Worm (Caenorhabditis elegans) whole organism, L4/young adult: Measurements from ENCODE around the gene F42C5.5.
A peak's percentile ranks its signal among the peaks of the same experiment; 100 is the strongest.

Experiments used
- W03F9.2 ChIP-seq: fragments of 150-350 bp; optimal IDR thresholded peaks from 2 replicates; lab custom pipeline; 2014; ENCODE audit warnings: missing biosample characterization, missing genetic modification characterization
- dao-5 ChIP-seq: sonication (generic microtip); optimal IDR thresholded peaks from 2 replicates; lab custom pipeline; 2016; ENCODE audit warnings: missing genotype, missing genetic modification characterization, moderate library complexity, missing compliant biosample characterization
- him-1 ChIP-seq: sonication (generic microtip); optimal IDR thresholded peaks from 2 replicates; lab custom pipeline; 2016; ENCODE audit warnings: missing genotype, missing genetic modification reagents, missing genetic modification characterization, missing compliant biosample characterization

The F42C5.5 gene

DNA sequence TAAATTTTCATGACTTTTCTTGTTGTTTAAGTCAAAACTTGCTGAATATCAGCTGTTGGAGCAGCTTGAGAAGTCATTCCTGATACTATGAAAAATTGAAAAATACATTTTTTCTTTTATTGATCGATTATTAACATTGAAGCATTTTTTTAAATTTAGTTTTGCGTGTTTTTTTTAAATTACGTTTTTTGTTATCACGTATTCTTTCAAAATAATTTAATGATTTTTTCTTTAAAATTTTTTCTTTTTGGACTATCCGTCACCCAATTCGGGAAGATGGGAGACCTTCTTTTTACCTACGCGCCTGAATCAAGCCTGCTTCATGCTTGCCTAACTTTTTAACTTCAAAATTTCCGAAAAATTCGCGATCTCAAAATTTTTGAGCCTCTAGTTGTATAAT lies at the start of gene F42C5.5:
Gene F42C5.5, minus strand, starts transcription at position 101 of the 400 bp plus-strand sequence.
- TF ChIP-seq W03F9.2 (tag; lab: Kevin White, UChicago) (no peak), him-1 (tag; lab: Kevin White, UChicago) (no peak), dao-5 (tag; lab: Kevin White, UChicago) (no peak)

ce11 chrIV:7342144-7342543 lies 48.1 kb upstream of the F42C5.5 start:
- TF ChIP-seq him-1 (tag; lab: Kevin White, UChicago): no peak

ce11 chrIV:7339095-7339494 lies 45.1 kb upstream of the F42C5.5 start:
- TF ChIP-seq dao-5 (tag; lab: Kevin White, UChicago) (no peak), him-1 (tag; lab: Kevin White, UChicago) (no peak), W03F9.2 (tag; lab: Kevin White, UChicago) (no peak)

DNA sequence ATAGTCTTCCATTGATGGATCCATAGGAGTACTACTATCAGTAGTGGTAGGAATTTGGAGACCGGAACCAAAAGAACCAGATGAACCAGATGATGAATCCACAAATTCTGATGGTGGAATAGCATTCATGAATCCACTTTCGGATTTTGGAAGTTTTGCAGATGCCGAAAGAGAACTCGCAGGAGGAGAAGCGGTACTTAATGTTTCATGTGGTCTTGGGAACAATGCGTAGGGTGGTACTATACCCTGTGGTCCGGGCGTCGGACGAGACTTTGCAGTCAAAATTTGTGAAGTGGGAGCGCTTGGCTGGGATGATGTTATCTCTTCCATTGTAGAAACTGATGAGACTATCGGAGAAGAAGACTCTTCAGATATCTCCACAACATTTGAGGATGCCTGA lies 44.0 kb upstream of the F42C5.5 start:
- TF ChIP-seq W03F9.2 (tag; lab: Kevin White, UChicago) (no peak), dao-5 (tag; lab: Kevin White, UChicago) (no peak), him-1 (tag; lab: Kevin White, UChicago) (no peak)

ce11 chrIV:7332695-7333094 lies 38.7 kb upstream of the F42C5.5 start, which contains the start of gene ocr-4:
Gene ocr-4 (minus strand): TSS chrIV:7332795.
- no peak for TF ChIP-seq W03F9.2 (tag; lab: Kevin White, UChicago)
- no peak for TF ChIP-seq dao-5 (tag; lab: Kevin White, UChicago)
- TF ChIP-seq him-1 (tag; lab: Kevin White, UChicago): no peak

DNA sequence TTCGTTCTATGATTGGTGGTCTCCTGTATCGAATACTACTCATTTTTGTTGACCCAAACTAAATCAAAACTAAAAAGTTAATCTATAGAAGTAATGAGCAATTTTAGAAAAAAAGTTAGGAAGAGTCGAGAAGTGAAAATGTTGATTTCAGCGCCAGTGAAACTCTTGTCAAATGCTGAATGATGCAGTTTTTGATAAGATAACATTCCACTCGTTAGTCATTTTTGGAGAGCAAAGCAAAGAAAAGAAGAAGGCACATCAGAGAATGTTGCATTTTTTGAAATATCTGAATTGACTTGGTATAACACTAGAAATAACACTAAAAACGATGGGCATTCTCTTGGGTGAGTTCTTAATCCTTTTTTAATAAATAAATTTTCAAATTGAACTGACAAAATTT lies 34.9 kb upstream of the F42C5.5 start, which contains the start of gene sqst-2:
Gene sqst-2, minus strand, starts transcription at position 58 of the 400 bp plus-strand sequence.
- TF ChIP-seq W03F9.2 (tag; lab: Kevin White, UChicago): no peak
- no peak for TF ChIP-seq dao-5 (tag; lab: Kevin White, UChicago)
- TF ChIP-seq him-1 (tag; lab: Kevin White, UChicago): no peak

- no peak for TF ChIP-seq dao-5 (tag; lab: Kevin White, UChicago)
- no peak for TF ChIP-seq him-1 (tag; lab: Kevin White, UChicago)
- no peak for TF ChIP-seq W03F9.2 (tag; lab: Kevin White, UChicago)
Observed at ce11 chrIV:7326613-7327149, 32.7 kb upstream of the F42C5.5 start, which contains the start of gene ifo-1. Gene ifo-1 (minus strand): TSS chrIV:7326663.

ce11 chrIV:7325698-7326097 lies 31.7 kb upstream of the F42C5.5 start:
- TF ChIP-seq W03F9.2 (tag; lab: Kevin White, UChicago): no peak
- no peak for TF ChIP-seq dao-5 (tag; lab: Kevin White, UChicago)
- TF ChIP-seq him-1 (tag; lab: Kevin White, UChicago): no peak

- no peak for TF ChIP-seq him-1 (tag; lab: Kevin White, UChicago)
- TF ChIP-seq W03F9.2 (tag; lab: Kevin White, UChicago): no peak
- TF ChIP-seq dao-5 (tag; lab: Kevin White, UChicago): no peak
Observed at ce11 chrIV:7324913-7325312, 30.9 kb upstream of the F42C5.5 start.

DNA sequence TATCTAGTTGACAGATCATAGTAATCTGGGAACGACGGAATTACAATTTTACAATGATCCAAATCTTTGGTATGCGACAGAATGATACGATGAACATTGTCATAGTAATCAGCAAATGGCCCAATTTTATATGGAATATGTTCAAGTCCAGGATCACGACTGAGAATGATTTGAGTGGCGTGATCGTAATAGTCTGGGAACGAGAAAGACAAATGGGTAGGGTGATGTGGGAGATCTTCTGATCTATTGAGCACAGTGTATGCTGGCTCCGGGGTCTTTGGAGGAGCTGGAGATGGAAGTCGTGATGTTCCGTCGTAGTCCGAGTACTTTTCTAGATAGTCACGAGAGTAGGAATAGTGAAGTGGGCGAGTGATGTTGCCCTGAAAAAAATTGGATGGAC lies 29.9 kb upstream of the F42C5.5 start:
- no peak for TF ChIP-seq dao-5 (tag; lab: Kevin White, UChicago)
- TF ChIP-seq W03F9.2 (tag; lab: Kevin White, UChicago): no peak
- TF ChIP-seq him-1 (tag; lab: Kevin White, UChicago): no peak

DNA sequence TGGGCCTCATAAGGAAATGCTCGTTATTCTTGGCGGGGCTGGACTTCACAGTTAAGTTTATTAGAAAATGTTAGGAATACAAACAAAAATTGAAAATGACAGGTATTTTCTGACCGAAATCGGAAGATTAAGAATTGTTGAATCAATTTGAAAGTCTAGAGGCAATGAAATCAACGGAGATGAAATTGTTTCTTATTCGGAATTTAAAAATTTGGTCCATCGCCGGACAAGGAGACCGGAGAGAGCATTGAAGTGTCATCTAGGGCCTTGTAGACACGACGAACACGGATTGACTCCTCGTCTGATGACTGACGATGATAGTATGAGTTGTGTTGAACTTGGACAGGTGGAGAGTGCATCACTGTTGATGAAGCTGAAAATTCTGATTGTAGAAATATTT lies 26.7 kb upstream of the F42C5.5 start:
- TF ChIP-seq W03F9.2 (tag; lab: Kevin White, UChicago): no peak
- TF ChIP-seq him-1 (tag; lab: Kevin White, UChicago): no peak
- TF ChIP-seq dao-5 (tag; lab: Kevin White, UChicago): no peak

DNA sequence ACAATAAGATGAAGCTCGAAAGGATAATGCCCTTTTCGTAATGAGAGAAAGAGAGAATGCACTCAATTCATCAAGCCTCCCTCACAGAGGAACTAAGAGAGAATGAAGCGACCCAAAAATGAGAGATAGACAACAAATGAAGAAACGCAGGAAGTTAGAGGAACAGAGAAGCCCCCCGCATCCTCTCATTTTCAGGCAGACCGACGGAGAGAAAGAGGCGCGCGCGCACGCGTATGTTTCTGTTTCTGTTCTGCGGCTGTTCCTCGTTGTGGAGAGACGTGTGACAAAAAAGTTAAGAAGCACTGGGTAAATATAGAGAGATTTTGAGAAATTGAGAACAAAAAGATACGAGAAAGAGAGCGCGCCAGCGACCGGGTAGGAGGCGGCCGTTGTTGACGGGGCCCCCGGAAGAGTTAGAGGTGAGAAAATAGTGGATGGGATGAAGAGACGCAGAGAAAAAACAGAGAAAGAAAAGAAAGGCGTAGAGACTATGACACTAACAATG lies 26.0 kb upstream of the F42C5.5 start:
- TF ChIP-seq W03F9.2 (tag; lab: Kevin White, UChicago) (peak; percentile 48), him-1 (tag; lab: Kevin White, UChicago) (peak; percentile 68), dao-5 (tag; lab: Kevin White, UChicago) (peak; percentile 35)

ce11 chrIV:7318900-7319299 lies 24.9 kb upstream of the F42C5.5 start:
- TF ChIP-seq him-1 (tag; lab: Kevin White, UChicago): no peak
- no peak for TF ChIP-seq dao-5 (tag; lab: Kevin White, UChicago)
- TF ChIP-seq W03F9.2 (tag; lab: Kevin White, UChicago): no peak
